Fruit fly (Drosophila melanogaster) Kc167 (cell line): ENCODE data around the gene Nil.

Source experiments
- Myc ChIP-seq: fragments of >200 bp; optimal IDR thresholded peaks from 2 replicates; lab custom pipeline; 2017; ENCODE audit warnings: missing external identifiers
- Sin3A ChIP-seq: fragments of >200 bp; optimal IDR thresholded peaks from 2 replicates; lab custom pipeline; 2018; ENCODE audit warnings: missing external identifiers
- h ChIP-seq: fragments of >200 bp; optimal IDR thresholded peaks from 3 replicates; lab custom pipeline; 2018; ENCODE audit warnings: missing external identifiers
- insv ChIP-seq: fragments of >200 bp; optimal IDR thresholded peaks from 3 replicates; lab custom pipeline; 2018; ENCODE audit warnings: missing external identifiers
- psq ChIP-seq: fragments of >200 bp; optimal IDR thresholded peaks from 2 replicates; lab custom pipeline; 2017; ENCODE audit warnings: missing external identifiers
- ttk ChIP-seq: sonication (Bioruptor generic); optimal IDR thresholded peaks from 2 replicates; lab custom pipeline; 2017; ENCODE audit warnings: missing external identifiers

The Nil gene

dm6 chr3R:26345373-26345772 lies at the start of gene Nil:
Nil (minus strand) TSS chr3R:26345473.
- TF ChIP-seq Myc (lab: Kevin White, UChicago) (no peak), ttk (no peak), insv (no peak), psq (no peak)

dm6 chr3R:26333319-26333718 lies 12.0 kb downstream of the Nil start:
- no peak for TF ChIP-seq psq
- no peak for TF ChIP-seq h (lab: Kevin White, UChicago)
- no peak for TF ChIP-seq Myc (lab: Kevin White, UChicago)
- TF ChIP-seq ttk, result no peak
- TF ChIP-seq Sin3A, result no peak
- no peak for TF ChIP-seq insv

- no peak for TF ChIP-seq ttk
Measured at dm6 chr3R:26331932-26332643, 13.2 kb downstream of the Nil start.

dm6 chr3R:26318857-26319256 lies 26.4 kb downstream of the Nil start:
- TF ChIP-seq insv (no peak), Sin3A (no peak), ttk (no peak), psq (no peak), Myc (lab: Kevin White, UChicago) (no peak), h (lab: Kevin White, UChicago) (no peak)

- TF ChIP-seq Myc (lab: Kevin White, UChicago) (no peak), insv (no peak), h (lab: Kevin White, UChicago) (no peak), ttk (no peak), psq (no peak), Sin3A (no peak)
Measured at dm6 chr3R:26318116-26318515, 27.2 kb downstream of the Nil start, which contains the start of gene osy. osy (plus strand) TSS chr3R:26318355.
